Worm (Caenorhabditis elegans): ENCODE results near the gene amph-1.
A peak's percentile ranks its signal among the peaks of the same experiment; 100 is the strongest.

The amph-1 gene

ce11 chrIV:9678007-9678406 is 30.3 kb upstream of the amph-1 start:
- TF ChIP-seq irx-1 (tag; optimal IDR thresholded peaks at IDR 0.05) (no peak), unc-62 (GFP tag; optimal IDR thresholded peaks at IDR 0.05) (no peak)

- TF ChIP-seq ama-1 (optimal IDR thresholded peaks at IDR 0.05) (no peak), vab-15 (tag; optimal IDR thresholded peaks at IDR 0.05) (no peak), fos-1 (tag; optimal IDR thresholded peaks at IDR 0.05) (peak; percentile 77), nhr-11 (tag; optimal IDR thresholded peaks at IDR 0.05) (peak; percentile 65), sup-37 (GFP tag; optimal IDR thresholded peaks at IDR 0.05) (no peak), isw-1 (GFP tag; IDR thresholded peaks at IDR 0.05) (peak; percentile 32; the same call in 1 of the 2 replicates), aly-2 (tag; optimal IDR thresholded peaks at IDR 0.05) (no peak), nhr-71 (tag; optimal IDR thresholded peaks at IDR 0.05) (peak; percentile 91), nhr-237 (tag; optimal IDR thresholded peaks at IDR 0.05) (peak; percentile 17), egl-13 (tag; optimal IDR thresholded peaks at IDR 0.05) (peak; percentile 43), zag-1 (tag; optimal IDR thresholded peaks at IDR 0.05) (peak; percentile 37), nhr-28 (tag; optimal IDR thresholded peaks at IDR 0.05) (no peak), C34B4.2 (tag; optimal IDR thresholded peaks at IDR 0.05) (no peak), unc-86 (tag; optimal IDR thresholded peaks at IDR 0.05) (peak; percentile 65), mdl-1 (tag; optimal IDR thresholded peaks at IDR 0.05) (peak; percentile 94 to 95), fkh-8 (tag; optimal IDR thresholded peaks at IDR 0.05) (peak; percentile 19), C16A3.4 (tag; optimal IDR thresholded peaks at IDR 0.05) (peak; percentile 17), nhr-20 (tag; optimal IDR thresholded peaks at IDR 0.05) (peak; percentile 96), dsc-1 (tag; optimal IDR thresholded peaks at IDR 0.05) (peak; percentile 60), pag-3 (tag; optimal IDR thresholded peaks at IDR 0.05; ENCODE audit: borderline replicate concordance, insufficient read depth) (no peak), zip-4 (GFP tag; optimal IDR thresholded peaks at IDR 0.05) (no peak), nhr-19 (GFP tag; conservative IDR thresholded peaks at IDR 0.05) (peak; percentile 55), nhr-90 (tag; optimal IDR thresholded peaks at IDR 0.05; ENCODE audit: poor library complexity) (peak; percentile 55), lin-35 (GFP tag; optimal IDR thresholded peaks at IDR 0.05) (peak; percentile 55 to 71), irx-1 (tag; optimal IDR thresholded peaks at IDR 0.05) (peak; percentile 54), alr-1 (tag; optimal IDR thresholded peaks at IDR 0.05; ENCODE audit: borderline replicate concordance) (no peak), tbx-2 (tag; optimal IDR thresholded peaks at IDR 0.05) (peak; percentile 68), ztf-11 (tag; optimal IDR thresholded peaks at IDR 0.05) (no peak), nhr-47 (tag; optimal IDR thresholded peaks at IDR 0.05) (peak; percentile 77), lin-13 (GFP tag; optimal IDR thresholded peaks at IDR 0.05) (peak; percentile 28), pqm-1 (tag; optimal IDR thresholded peaks at IDR 0.05) (peak; percentile 30), swsn-7 (tag; optimal IDR thresholded peaks at IDR 0.05) (peak; percentile 69), lir-3 (tag; optimal IDR thresholded peaks at IDR 0.05; ENCODE audit: poor library complexity) (peak; percentile 43), elt-3 (tag; optimal IDR thresholded peaks at IDR 0.05) (peak in 5 of 6 experiments; percentile 22 to 57 (median 40)), lin-14 (GFP tag; optimal IDR thresholded peaks at IDR 0.05) (peak; percentile 95), egl-27 (tag; optimal IDR thresholded peaks at IDR 0.05) (peak; percentile 1 to 23), hlh-4 (tag; optimal IDR thresholded peaks at IDR 0.05) (no peak), efl-1 (optimal IDR thresholded peaks at IDR 0.05) (peak; percentile 59 to 63), efl-1 (GFP tag; optimal IDR thresholded peaks at IDR 0.05 in 1 of 2) (peak; percentile 37 to 78), elt-2 (tag; optimal IDR thresholded peaks at IDR 0.05) (peak; percentile 23), dpl-1 (GFP tag; optimal IDR thresholded peaks at IDR 0.05) (peak; percentile 33 to 58 (median 50)), rnt-1 (tag; optimal IDR thresholded peaks at IDR 0.05) (peak; percentile 81), nhr-85 (tag) (peak; percentile 87), grh-1 (GFP tag; IDR thresholded peaks at IDR 0.05) (0 out of 2 replicates have a peak, but pooled peaks have one; percentile 31), Y116A8C.19 (tag; optimal IDR thresholded peaks at IDR 0.05; ENCODE audit: borderline replicate concordance) (no peak), lsy-2 (tag; optimal IDR thresholded peaks at IDR 0.05) (peak; percentile 74 to 84), sptf-1 (tag; optimal IDR thresholded peaks at IDR 0.05) (no peak)
These were observed 29.7 kb upstream of the amph-1 start for ce11 chrIV:9677226-9677992.
